Fruit fly (Drosophila melanogaster) whole organism, wandering third instar larva: ENCODE measurements around the gene CG4073.

Source experiments
- Abd-B ChIP-seq: fragments of >200 bp; optimal IDR thresholded peaks from 2 replicates; lab custom pipeline; 2017; ENCODE audit warnings: missing biosample characterization, missing genetic modification characterization
- CrebA ChIP-seq: fragments of 200-800 bp; sonication (Bioruptor generic); optimal IDR thresholded peaks from 2 replicates; lab custom pipeline; 2016; ENCODE audit warnings: missing biosample characterization, mild to moderate bottlenecking, missing genetic modification characterization, borderline replicate concordance
- Dfd ChIP-seq: fragments of >200 bp; optimal IDR thresholded peaks from 2 replicates; lab custom pipeline; 2017; ENCODE audit warnings: missing biosample characterization, missing genetic modification characterization
- Dif ChIP-seq: fragments of 200-275, 200-300 bp; sonication (Bioruptor generic); optimal IDR thresholded peaks from 2 replicates; lab custom pipeline; 2018; ENCODE audit warnings: missing biosample characterization, missing genetic modification characterization; ENCODE audit not compliant: partially characterized antibody
- HLH106 ChIP-seq: fragments of 200-800 bp; optimal IDR thresholded peaks from 3 replicates; lab custom pipeline; 2019; ENCODE audit warnings: missing biosample characterization, mild to moderate bottlenecking, missing genetic modification characterization, moderate library complexity
- Hnf4 ChIP-seq: fragments of 200-800 bp; sonication (Bioruptor generic); optimal IDR thresholded peaks from 2 replicates; lab custom pipeline; 2016; ENCODE audit warnings: missing biosample characterization, mild to moderate bottlenecking, missing genetic modification characterization
- Hr78 ChIP-seq: fragments of >200 bp; optimal IDR thresholded peaks from 2 replicates; lab custom pipeline; 2017; ENCODE audit warnings: missing biosample characterization, missing genetic modification characterization
- Hr83 ChIP-seq: fragments of 200-300 bp; sonication (Bioruptor generic); optimal IDR thresholded peaks from 2 replicates; lab custom pipeline; 2016; ENCODE audit warnings: missing biosample characterization, mild to moderate bottlenecking, missing genetic modification characterization, moderate library complexity; ENCODE audit not compliant: poor library complexity, severe bottlenecking
- N ChIP-seq: fragments of >200 bp; optimal IDR thresholded peaks from 2 replicates; lab custom pipeline; 2018; ENCODE audit warnings: missing biosample characterization, missing external identifiers, missing genetic modification characterization
- Rel ChIP-seq, 2 experiments: fragments of 200-800 bp; sonication (Bioruptor generic) in 1 of 2; optimal IDR thresholded peaks; 2 replicates in 1 of 2; 3 replicates in 1 of 2; lab custom pipeline; 2016 to 2019; ENCODE audit warnings: mild to moderate bottlenecking in 2 of 2, missing biosample characterization in 2 of 2, missing genetic modification characterization in 2 of 2, moderate library complexity in 1 of 2
- Sp1 ChIP-seq: fragments of 200-800 bp; sonication (Bioruptor generic); optimal IDR thresholded peaks from 3 replicates; lab custom pipeline; 2019; ENCODE audit warnings: missing biosample characterization, mild to moderate bottlenecking, missing genetic modification characterization, moderate library complexity
- br ChIP-seq: fragments of 200-800 bp; sonication (Bioruptor generic); optimal IDR thresholded peaks from 2 replicates; lab custom pipeline; 2016; ENCODE audit warnings: missing biosample characterization, missing genetic modification characterization
- brk ChIP-seq: fragments of 200-800 bp; sonication (Bioruptor generic); optimal IDR thresholded peaks from 2 replicates; lab custom pipeline; 2016; ENCODE audit warnings: missing biosample characterization, mild to moderate bottlenecking, missing genetic modification characterization
- dl ChIP-seq, 2 experiments: fragments of 175-275, 200-275 bp in 1 of 2; fragments of 200-275 bp in 1 of 2; sonication (Bioruptor generic); optimal IDR thresholded peaks; lab custom pipeline; 2018; ENCODE audit warnings: mild to moderate bottlenecking in 2 of 2, missing biosample characterization in 2 of 2, missing genetic modification characterization in 2 of 2, moderate library complexity in 2 of 2; ENCODE audit not compliant: partially characterized antibody in 2 of 2, insufficient read depth in 1 of 2
- dmrt93B ChIP-seq: fragments of 200-800 bp; sonication (Bioruptor generic); optimal IDR thresholded peaks from 2 replicates; lab custom pipeline; 2018; ENCODE audit warnings: missing biosample characterization, mild to moderate bottlenecking, missing genetic modification characterization
- dsf ChIP-seq: sonication (Bioruptor generic); optimal IDR thresholded peaks from 2 replicates; lab custom pipeline; 2016; ENCODE audit warnings: missing biosample characterization, missing genetic modification characterization, borderline replicate concordance
- ey ChIP-seq: fragments of 200-800 bp; sonication (Bioruptor generic); optimal IDR thresholded peaks from 2 replicates; lab custom pipeline; 2016; ENCODE audit warnings: missing biosample characterization, missing genetic modification characterization
- foxo ChIP-seq, 2 experiments: fragments of 200-800 bp; sonication (Bioruptor generic); optimal IDR thresholded peaks; 2 replicates in 1 of 2; 3 replicates in 1 of 2; lab custom pipeline; 2016 to 2017; ENCODE audit warnings: missing biosample characterization in 2 of 2, missing genetic modification characterization in 2 of 2
- fru ChIP-seq: fragments of 200-800 bp; sonication (Bioruptor generic); optimal IDR thresholded peaks from 3 replicates; lab custom pipeline; 2016; ENCODE audit warnings: missing biosample characterization, mild to moderate bottlenecking, missing genetic modification characterization
- h ChIP-seq: fragments of 200-800 bp; sonication (Bioruptor generic); optimal IDR thresholded peaks from 3 replicates; lab custom pipeline; 2016; ENCODE audit warnings: missing biosample characterization, mild to moderate bottlenecking, missing genetic modification characterization
- jim ChIP-seq: fragments of 175-275, 200-325 bp; sonication (Bioruptor generic); optimal IDR thresholded peaks from 2 replicates; lab custom pipeline; 2016; ENCODE audit warnings: missing biosample characterization, mild to moderate bottlenecking, missing genetic modification characterization
- pan ChIP-seq: fragments of >200 bp; optimal IDR thresholded peaks from 2 replicates; lab custom pipeline; 2017
- psq ChIP-seq: fragments of 200-800 bp; sonication (Bioruptor generic); optimal IDR thresholded peaks from 3 replicates; lab custom pipeline; 2017; ENCODE audit warnings: missing biosample characterization, mild to moderate bottlenecking, missing genetic modification characterization, moderate library complexity
- rgr ChIP-seq: fragments of 200-800 bp; sonication (Bioruptor generic); optimal IDR thresholded peaks from 3 replicates; lab custom pipeline; 2016; ENCODE audit warnings: missing biosample characterization, mild to moderate bottlenecking, missing genetic modification characterization
- sage ChIP-seq: fragments of 200-800 bp; sonication (Bioruptor generic); optimal IDR thresholded peaks from 2 replicates; lab custom pipeline; 2016; ENCODE audit warnings: missing biosample characterization, mild to moderate bottlenecking, missing genetic modification characterization
- sv ChIP-seq: fragments of 200-800 bp; sonication (Bioruptor generic); optimal IDR thresholded peaks from 3 replicates; lab custom pipeline; 2016; ENCODE audit warnings: missing biosample characterization, missing genetic modification characterization
- usp ChIP-seq: fragments of >200 bp; optimal IDR thresholded peaks from 2 replicates; lab custom pipeline; 2017; ENCODE audit warnings: missing biosample characterization, missing genetic modification characterization
- woc ChIP-seq: sonication (Bioruptor generic); optimal IDR thresholded peaks from 2 replicates; lab custom pipeline; 2016; ENCODE audit warnings: missing biosample characterization, mild to moderate bottlenecking, missing genetic modification characterization

The CG4073 gene

DNA sequence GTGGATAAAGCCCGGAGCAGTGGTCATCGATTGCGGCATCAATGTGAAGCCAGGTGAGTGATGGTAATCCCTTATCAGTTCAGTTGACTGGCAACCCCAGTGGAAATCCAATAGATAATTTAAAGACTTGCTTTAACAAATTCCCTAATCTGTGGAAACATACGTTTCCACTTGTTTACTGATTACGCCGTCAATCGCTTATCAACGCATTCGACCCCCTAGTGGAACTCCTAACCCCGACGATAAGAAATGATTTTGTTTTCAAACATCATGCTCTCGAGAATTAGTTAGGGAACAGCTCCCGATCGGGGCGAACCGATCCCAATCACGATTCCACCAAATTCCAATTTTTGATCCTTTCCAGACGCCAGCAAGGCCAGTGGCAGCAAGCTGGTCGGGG is 14.0 kb upstream of the CG4073 start:
- TF ChIP-seq pan: no peak
- TF ChIP-seq sv (GFP tag; lab: Kevin White, UChicago): no peak
- no peak for TF ChIP-seq ey
- TF ChIP-seq rgr (GFP tag; lab: Kevin White, UChicago): no peak
- no peak for TF ChIP-seq Abd-B
- no peak for TF ChIP-seq brk (GFP tag; lab: Kevin White, UChicago)
- no peak for TF ChIP-seq Hr83 (GFP tag; lab: Kevin White, UChicago)
- no peak for TF ChIP-seq HLH106
- no peak for TF ChIP-seq dmrt93B (GFP tag; lab: Kevin White, UChicago)
- TF ChIP-seq Dif (GFP tag; lab: Kevin White, UChicago): no peak
- TF ChIP-seq fru: no peak
- TF ChIP-seq h (GFP tag; lab: Kevin White, UChicago): no peak

dm6 chr3R:10704975-10705374 is 9.6 kb upstream of the CG4073 start, which contains the start of gene CG31391:
TSS of gene CG31391 (minus strand) at chr3R:10705075.
- TF ChIP-seq rgr (GFP tag; lab: Kevin White, UChicago) (no peak), Dif (GFP tag; lab: Kevin White, UChicago) (no peak), Rel (GFP tag; optimal IDR thresholded peaks at IDR 0.05; lab: Kevin White, UChicago) (no peak), Rel (tag; optimal IDR thresholded peaks at IDR 0.05; lab: Kevin White, UChicago) (no peak)

dm6 chr3R:10706763-10707162 is 7.8 kb upstream of the CG4073 start, which contains the start of the genes CG31467 and CG14684:
TSS of gene CG31467 (minus strand) at chr3R:10706863.
TSS of gene CG14684 (plus strand) at chr3R:10706974.
- no peak for TF ChIP-seq HLH106
- TF ChIP-seq Rel (GFP tag; optimal IDR thresholded peaks at IDR 0.05; lab: Kevin White, UChicago): no peak
- TF ChIP-seq Rel (tag; optimal IDR thresholded peaks at IDR 0.05; lab: Kevin White, UChicago): no peak
- no peak for TF ChIP-seq h (GFP tag; lab: Kevin White, UChicago)
- TF ChIP-seq, all 38 proteins: peak for 0

DNA sequence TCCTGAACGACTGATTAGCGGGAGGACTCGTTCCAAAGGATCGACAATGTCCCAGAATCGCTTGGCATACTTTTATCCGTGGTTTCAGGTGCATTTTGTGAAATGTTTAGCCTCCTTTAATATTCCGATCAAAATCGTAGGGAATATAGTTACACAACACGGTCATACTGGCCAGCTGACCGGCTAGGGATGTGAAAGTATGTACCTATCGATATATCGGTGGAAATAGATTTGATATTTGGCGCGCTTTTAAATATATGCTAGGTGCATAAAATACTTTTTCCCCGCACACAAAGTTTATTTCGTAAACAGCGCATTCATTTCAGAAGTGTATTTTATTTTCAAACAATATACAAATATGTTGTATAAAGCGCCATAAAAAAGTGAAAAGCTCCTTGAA is 6.4 kb upstream of the CG4073 start, which contains the start of gene CG31278:
Gene CG31278, minus strand, starts transcription at position 172 of the 400 bp plus-strand sequence.
- no peak for TF ChIP-seq foxo (GFP tag; optimal IDR thresholded peaks at IDR 0.05; lab: Kevin White, UChicago)
- TF ChIP-seq dsf (GFP tag; lab: Kevin White, UChicago): no peak
- TF ChIP-seq br (GFP tag; lab: Kevin White, UChicago): no peak
- no peak for TF ChIP-seq psq (GFP tag; lab: Kevin White, UChicago)
- no peak for TF ChIP-seq woc
- no peak for TF ChIP-seq HLH106
- TF ChIP-seq Dfd (GFP tag; lab: Kevin White, UChicago): no peak
- no peak for TF ChIP-seq sage
- no peak for TF ChIP-seq Abd-B
- TF ChIP-seq Rel (GFP tag; optimal IDR thresholded peaks at IDR 0.05; lab: Kevin White, UChicago): no peak
- no peak for TF ChIP-seq Rel (tag; optimal IDR thresholded peaks at IDR 0.05; lab: Kevin White, UChicago)
- TF ChIP-seq pan: no peak
- no peak for TF ChIP-seq h (GFP tag; lab: Kevin White, UChicago)
- no peak for TF ChIP-seq sv (GFP tag; lab: Kevin White, UChicago)
- TF ChIP-seq fru: no peak
- TF ChIP-seq CrebA: no peak

DNA sequence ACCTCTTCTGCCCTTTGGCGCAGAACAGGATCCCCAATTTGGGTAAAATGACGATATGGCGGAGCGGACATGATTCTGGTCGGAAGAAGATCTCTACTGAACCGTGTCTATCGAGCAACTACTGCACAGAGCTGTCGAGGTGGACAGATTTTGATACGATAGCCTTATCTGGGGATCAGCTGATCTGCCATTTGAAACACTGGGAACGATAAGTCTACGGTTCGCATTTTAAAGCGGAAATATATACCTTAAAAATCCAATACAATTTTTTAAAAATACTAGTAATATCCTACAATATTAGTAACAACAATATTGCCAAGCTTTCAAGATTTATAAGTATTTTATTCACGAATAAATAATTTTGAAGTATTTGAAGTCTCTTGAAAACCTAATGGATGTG is 5.3 kb upstream of the CG4073 start, which contains the start of gene CG31373:
Gene CG31373, minus strand, starts transcription at position 101 of the 400 bp plus-strand sequence.
- TF ChIP-seq br (GFP tag; lab: Kevin White, UChicago) (no peak), rgr (GFP tag; lab: Kevin White, UChicago) (no peak), sv (GFP tag; lab: Kevin White, UChicago) (no peak), N (no peak), fru (no peak), jim (no peak), foxo (GFP tag; optimal IDR thresholded peaks at IDR 0.05; lab: Kevin White, UChicago) (no peak), Hr78 (no peak), dmrt93B (GFP tag; lab: Kevin White, UChicago) (no peak), dl (GFP tag; optimal IDR thresholded peaks at IDR 0.05; lab: Kevin White, UChicago; ENCODE audit: insufficient read depth in 1 of 2, partially characterized antibody in 2 of 2) (no peak), usp (GFP tag; lab: Kevin White, UChicago) (no peak), Sp1 (GFP tag; lab: Kevin White, UChicago) (no peak), Rel (GFP tag; optimal IDR thresholded peaks at IDR 0.05; lab: Kevin White, UChicago) (no peak), Rel (tag; optimal IDR thresholded peaks at IDR 0.05; lab: Kevin White, UChicago) (no peak), h (GFP tag; lab: Kevin White, UChicago) (no peak)

DNA sequence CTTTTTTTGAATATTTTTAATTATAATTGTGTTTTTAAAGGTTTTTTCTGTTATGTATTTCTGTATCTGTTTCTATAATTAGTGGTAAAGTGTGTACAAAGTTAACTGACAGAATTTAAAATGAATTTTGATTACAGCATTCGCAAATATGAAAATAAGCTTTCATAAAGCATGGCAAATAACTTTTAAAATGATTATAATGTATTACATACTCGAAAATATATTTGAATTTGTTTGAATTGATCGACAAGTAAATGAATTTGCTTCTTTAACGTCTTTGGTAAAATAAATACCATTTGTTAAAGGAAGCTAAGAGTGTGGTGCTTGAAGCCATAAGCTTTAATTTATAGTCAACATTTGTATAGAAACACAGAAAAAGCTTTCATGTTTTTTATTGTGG is 3.5 kb upstream of the CG4073 start, which contains the start of gene CG14689:
Gene CG14689, minus strand, starts transcription at position 101 of the 400 bp plus-strand sequence.
- TF ChIP-seq Hnf4: no peak
